Worm (Caenorhabditis elegans) whole organism, midembryonic: ENCODE measurements around the gene srd-74.

Source experiments
- flt-1 ChIP-seq: fragments of 200-800 bp; sonication (Bioruptor generic); IDR thresholded peaks from 2 replicates; pipeline ENCODE4 v1.3.6; 2022; ENCODE audit warnings: missing genetic modification characterization, missing compliant biosample characterization
- ztf-23 ChIP-seq: fragments of 200-800 bp; sonication (Bioruptor generic); IDR thresholded peaks from 2 replicates; pipeline ENCODE4 v1.3.6; 2022; ENCODE audit warnings: missing genetic modification reagents, missing genetic modification characterization, missing compliant biosample characterization
- ztf-29 ChIP-seq: fragments of 200-800 bp; sonication (Bioruptor generic); IDR thresholded peaks from 2 replicates; pipeline ENCODE4 v1.3.6; 2022; ENCODE audit warnings: missing genetic modification reagents, missing genetic modification characterization, missing compliant biosample characterization

- TF ChIP-seq flt-1 (GFP tag; lab: Robert Waterston, UW), result peak; percentile 78
- TF ChIP-seq ztf-23 (GFP tag; lab: Robert Waterston, UW), result 0 out of 2 replicates have a peak, but pooled peaks have one; percentile 56
- no peak for TF ChIP-seq ztf-29
These were observed 35.2 kb upstream of the srd-74 start, which contains the start of gene mrt-2 for ce11 chrIII:11746718-11747117.
